Worm (Caenorhabditis elegans) whole organism, L2 larva: Measurements from ENCODE around the gene T14B1.1.

Experiments
- F13H6.1 ChIP-seq: sonication (generic microtip); optimal IDR thresholded peaks from 2 replicates; lab custom pipeline; 2016; ENCODE audit warnings: missing genetic modification characterization, missing compliant biosample characterization
- R02D3.7 ChIP-seq: fragments of 150-350 bp; optimal IDR thresholded peaks from 2 replicates; lab custom pipeline; 2014; ENCODE audit warnings: missing biosample characterization, missing genetic modification characterization
- Y55F3AM.14 ChIP-seq: fragments of 200-800 bp; sonication (Bioruptor generic); optimal IDR thresholded peaks from 2 replicates; lab custom pipeline; 2018; ENCODE audit warnings: mild to moderate bottlenecking, missing genetic modification characterization, missing compliant biosample characterization
- ZK546.5 ChIP-seq: sonication (generic microtip); optimal IDR thresholded peaks from 2 replicates; lab custom pipeline; 2017; ENCODE audit warnings: missing biosample characterization, missing genetic modification characterization
- alr-1 ChIP-seq: fragments of 150-350 bp; optimal IDR thresholded peaks from 2 replicates; lab custom pipeline; 2014; ENCODE audit warnings: missing biosample characterization, missing genetic modification characterization
- aly-2 ChIP-seq: fragments of 150-350 bp; optimal IDR thresholded peaks from 2 replicates; lab custom pipeline; 2014; ENCODE audit warnings: missing biosample characterization, missing genetic modification characterization
- ama-1 ChIP-seq: fragments of 150-350 bp; optimal IDR thresholded peaks from 2 replicates; lab custom pipeline; 2018; ENCODE audit warnings: inconsistent platforms
- blmp-1 ChIP-seq: sonication (generic microtip); optimal IDR thresholded peaks from 2 replicates; lab custom pipeline; 2017; ENCODE audit warnings: missing genetic modification characterization, mild to moderate bottlenecking, missing compliant biosample characterization, antibody characterized with exemption, moderate library complexity; ENCODE audit not compliant: insufficient read depth
- ceh-16 ChIP-seq: fragments of 150-350 bp; optimal IDR thresholded peaks from 2 replicates; lab custom pipeline; 2014; ENCODE audit warnings: missing biosample characterization, missing genetic modification characterization
- ceh-82 ChIP-seq: fragments of 150-350 bp; optimal IDR thresholded peaks from 2 replicates; lab custom pipeline; 2014; ENCODE audit warnings: missing biosample characterization, missing genetic modification characterization
- crh-2 ChIP-seq: sonication (generic microtip); optimal IDR thresholded peaks from 2 replicates; lab custom pipeline; 2017; ENCODE audit warnings: missing biosample characterization, missing genetic modification characterization
- egl-27 ChIP-seq: sonication (generic microtip); optimal IDR thresholded peaks from 3 replicates; lab custom pipeline; 2017; ENCODE audit warnings: missing biosample characterization, missing genetic modification reagents, missing genetic modification characterization
- elt-1 ChIP-seq: fragments of 150-350 bp; optimal IDR thresholded peaks from 2 replicates; lab custom pipeline; 2014; ENCODE audit warnings: missing biosample characterization, missing genetic modification characterization
- fos-1 ChIP-seq: fragments of 150-350 bp; optimal IDR thresholded peaks from 2 replicates; lab custom pipeline; 2014; ENCODE audit warnings: missing biosample characterization, missing genetic modification characterization
- gmeb-1 ChIP-seq: fragments of 150-350 bp; optimal IDR thresholded peaks from 2 replicates; lab custom pipeline; 2014; ENCODE audit warnings: missing biosample characterization, missing genetic modification characterization
- lin-11 ChIP-seq: fragments of 150-350 bp; sonication (generic microtip); optimal IDR thresholded peaks from 2 replicates; lab custom pipeline; 2014; ENCODE audit warnings: missing biosample characterization, missing genetic modification characterization, inconsistent platforms, mixed read lengths
- lin-39 ChIP-seq: fragments of 150-350 bp; optimal IDR thresholded peaks from 2 replicates; lab custom pipeline; 2014; ENCODE audit warnings: missing biosample characterization, missing genetic modification reagents, missing genetic modification characterization
- lsy-2 ChIP-seq, 2 experiments: fragments of 150-350 bp in 1 of 2; sonication (generic microtip) in 1 of 2; optimal IDR thresholded peaks; 2 replicates each; lab custom pipeline; 2014 to 2017; ENCODE audit warnings: missing biosample characterization in 2 of 2, missing genetic modification characterization in 2 of 2
- mab-5 ChIP-seq: fragments of 150-350 bp; optimal IDR thresholded peaks from 2 replicates; lab custom pipeline; 2014; ENCODE audit warnings: missing biosample characterization, missing genetic modification characterization
- mbf-1 ChIP-seq: sonication (generic microtip); optimal IDR thresholded peaks from 2 replicates; lab custom pipeline; 2017; ENCODE audit warnings: missing biosample characterization, missing genetic modification characterization
- nhr-11 ChIP-seq: fragments of 150-350 bp; optimal IDR thresholded peaks from 2 replicates; lab custom pipeline; 2014; ENCODE audit warnings: missing biosample characterization, missing genetic modification characterization
- nhr-12 ChIP-seq: fragments of 150-350 bp; optimal IDR thresholded peaks from 2 replicates; lab custom pipeline; 2014; ENCODE audit warnings: missing biosample characterization, missing genetic modification characterization
- nhr-129 ChIP-seq: fragments of 150-350 bp; optimal IDR thresholded peaks from 2 replicates; lab custom pipeline; 2014; ENCODE audit warnings: missing biosample characterization, missing genetic modification characterization
- nhr-21 ChIP-seq: fragments of 150-350 bp; optimal IDR thresholded peaks from 2 replicates; lab custom pipeline; 2014; ENCODE audit warnings: missing biosample characterization, missing genetic modification characterization
- nhr-23 ChIP-seq: fragments of 150-350 bp; optimal IDR thresholded peaks from 2 replicates; lab custom pipeline; 2014; ENCODE audit warnings: missing biosample characterization, missing genetic modification reagents, missing genetic modification characterization
- nhr-237 ChIP-seq: fragments of 150-350 bp; optimal IDR thresholded peaks from 2 replicates; lab custom pipeline; 2014; ENCODE audit warnings: missing biosample characterization, missing genetic modification characterization
- nhr-25 ChIP-seq: fragments of 150-350 bp; sonication (generic microtip); optimal IDR thresholded peaks from 3 replicates; lab custom pipeline; 2014; ENCODE audit warnings: missing biosample characterization, missing genetic modification characterization
- nhr-77 ChIP-seq: fragments of 150-350 bp; optimal IDR thresholded peaks from 2 replicates; lab custom pipeline; 2014; ENCODE audit warnings: missing biosample characterization, missing genetic modification characterization
- sem-4 ChIP-seq: fragments of 150-350 bp; optimal IDR thresholded peaks from 2 replicates; lab custom pipeline; 2014; ENCODE audit warnings: missing biosample characterization, missing genetic modification reagents, missing genetic modification characterization
- skn-1 ChIP-seq: sonication (generic microtip); optimal IDR thresholded peaks from 2 replicates; lab custom pipeline; 2017; ENCODE audit warnings: missing biosample characterization, missing genetic modification characterization
- sma-9 ChIP-seq, 2 experiments: fragments of 150-350 bp in 1 of 2; sonication (generic microtip) in 1 of 2; optimal IDR thresholded peaks; 2 replicates each; lab custom pipeline; 2014 to 2016; ENCODE audit warnings: missing genetic modification characterization in 2 of 2, mild to moderate bottlenecking in 1 of 2, missing biosample characterization in 1 of 2, missing compliant biosample characterization in 1 of 2, missing genetic modification reagents in 1 of 2, moderate library complexity in 1 of 2
- snpc-4 ChIP-seq: fragments of 150-350 bp; optimal IDR thresholded peaks from 2 replicates; lab custom pipeline; 2014; ENCODE audit warnings: missing biosample characterization, missing genetic modification characterization
- unc-39 ChIP-seq: fragments of 150-350 bp; optimal IDR thresholded peaks from 2 replicates; lab custom pipeline; 2014; ENCODE audit warnings: missing biosample characterization, missing genetic modification characterization
- unc-55 ChIP-seq: fragments of 150-350 bp; sonication (generic microtip); optimal IDR thresholded peaks from 3 replicates; lab custom pipeline; 2014; ENCODE audit warnings: missing biosample characterization, missing genetic modification reagents, missing genetic modification characterization
- unc-62 ChIP-seq: fragments of 150-350 bp; optimal IDR thresholded peaks from 2 replicates; lab custom pipeline; 2014; ENCODE audit warnings: missing biosample characterization, missing genetic modification reagents, missing genetic modification characterization
- zag-1 ChIP-seq: fragments of 150-350 bp; optimal IDR thresholded peaks from 2 replicates; lab custom pipeline; 2014; ENCODE audit warnings: missing biosample characterization, missing genetic modification characterization
- ztf-11 ChIP-seq: sonication (generic microtip); optimal IDR thresholded peaks from 2 replicates; lab custom pipeline; 2017; ENCODE audit warnings: missing biosample characterization, missing genetic modification characterization

The T14B1.1 gene

DNA sequence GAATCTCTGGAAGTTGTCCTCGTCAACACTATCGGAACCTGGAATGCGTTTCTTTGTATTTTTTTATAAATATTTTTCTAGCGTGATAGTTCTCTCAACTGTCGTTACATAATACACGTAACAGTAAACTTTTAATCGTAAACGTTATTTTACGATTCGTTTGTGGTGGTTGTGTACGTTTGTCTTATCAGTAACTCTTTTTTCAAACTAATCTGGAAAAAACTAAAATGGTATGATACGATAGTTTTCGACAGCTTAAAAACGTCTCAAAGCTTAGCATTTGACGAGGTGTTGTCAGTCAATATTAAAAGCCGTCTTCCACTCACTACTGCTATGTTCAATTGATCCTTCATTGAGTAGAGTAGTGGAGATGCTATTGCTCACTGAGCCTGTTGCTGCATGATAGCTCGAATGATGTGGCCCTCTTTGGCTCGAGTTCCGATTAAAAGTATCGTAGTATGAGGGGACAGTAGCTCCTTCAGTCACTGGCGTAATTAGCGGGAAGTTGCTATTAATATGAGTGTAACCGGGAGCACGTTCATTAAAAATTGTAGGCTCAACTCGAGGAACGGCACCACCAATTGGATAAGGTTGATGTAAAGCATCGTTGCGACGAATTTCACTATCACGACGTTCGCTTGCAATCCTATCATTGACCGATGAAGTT, 8.4 kb upstream of the T14B1.1 start:
- TF ChIP-seq sem-4 (tag; lab: Kevin White, UChicago) (no peak), unc-39 (tag; lab: Kevin White, UChicago) (no peak), zag-1 (tag; lab: Kevin White, UChicago) (no peak), blmp-1 (no peak), sma-9 (GFP tag; optimal IDR thresholded peaks at IDR 0.05; lab: Kevin White, UChicago) (no peak), sma-9 (tag; optimal IDR thresholded peaks at IDR 0.05; lab: Kevin White, UChicago) (no peak), gmeb-1 (tag; lab: Kevin White, UChicago) (no peak), nhr-129 (tag; lab: Kevin White, UChicago) (no peak), alr-1 (tag; lab: Kevin White, UChicago) (no peak), fos-1 (tag; lab: Kevin White, UChicago) (no peak), unc-62 (GFP tag; lab: Kevin White, UChicago) (no peak), ztf-11 (no peak), mab-5 (tag; lab: Kevin White, UChicago) (no peak), unc-55 (no peak), F13H6.1 (no peak), mbf-1 (no peak), nhr-25 (no peak)

DNA sequence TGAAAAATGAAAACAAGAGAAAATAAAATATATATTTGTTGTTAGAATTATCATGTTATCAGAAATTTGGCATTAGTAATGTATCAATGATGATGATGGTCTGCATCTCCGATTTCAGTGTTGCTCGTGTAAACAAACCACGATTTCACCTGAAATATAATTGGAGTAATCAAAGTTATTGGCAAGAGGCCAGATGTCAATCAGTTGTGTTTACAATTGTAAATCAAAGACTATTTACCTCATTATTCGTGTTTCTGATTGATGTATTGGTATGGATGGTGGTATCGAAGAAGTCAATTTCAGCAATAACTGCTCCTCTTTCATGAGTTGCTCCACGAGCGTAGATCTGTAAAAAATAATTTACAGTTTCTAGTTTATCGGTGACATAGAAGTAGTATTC, 7.5 kb upstream of the T14B1.1 start:
- TF ChIP-seq fos-1 (tag; lab: Kevin White, UChicago) (no peak), crh-2 (tag; lab: Kevin White, UChicago) (no peak), lsy-2 (tag; optimal IDR thresholded peaks at IDR 0.05; lab: Kevin White, UChicago) (no peak), sem-4 (tag; lab: Kevin White, UChicago) (no peak), nhr-25 (no peak), lin-39 (tag; lab: Kevin White, UChicago) (no peak), elt-1 (tag; lab: Kevin White, UChicago) (no peak), nhr-12 (tag; lab: Kevin White, UChicago) (no peak), egl-27 (tag; lab: Kevin White, UChicago) (no peak), ceh-16 (tag; lab: Kevin White, UChicago) (no peak), nhr-21 (tag; lab: Kevin White, UChicago) (no peak), mab-5 (tag; lab: Kevin White, UChicago) (no peak), snpc-4 (tag; lab: Kevin White, UChicago) (no peak), lin-11 (no peak), R02D3.7 (tag; lab: Kevin White, UChicago) (no peak)

DNA sequence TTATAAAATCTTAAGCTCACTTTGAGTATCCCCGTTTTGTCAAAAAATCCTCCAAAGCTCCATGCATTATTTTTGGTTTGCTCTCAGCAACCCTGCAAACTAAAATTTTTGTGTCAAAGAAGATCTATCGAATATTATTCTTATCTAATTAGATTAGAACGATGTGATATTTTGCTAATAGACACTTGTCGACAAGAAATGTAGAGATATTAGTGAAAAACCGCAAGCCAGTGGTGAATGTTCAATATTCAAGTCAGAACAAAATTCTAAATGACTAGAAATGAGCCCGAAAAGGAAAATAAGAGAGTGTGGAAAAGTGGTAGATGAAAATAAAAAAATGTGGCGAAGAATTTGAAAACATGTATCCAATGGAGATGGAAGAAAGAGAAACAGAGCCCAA, 6.3 kb upstream of the T14B1.1 start, which contains the start of gene C43C3.4:
Gene C43C3.4, minus strand, starts transcription at position 101 of the 400 bp plus-strand sequence.
- TF ChIP-seq crh-2 (tag; lab: Kevin White, UChicago): no peak
- TF ChIP-seq nhr-11 (tag; lab: Kevin White, UChicago): no peak
- TF ChIP-seq Y55F3AM.14 (GFP tag; lab: Kevin White, UChicago): no peak
- TF ChIP-seq skn-1 (tag; lab: Kevin White, UChicago): no peak
- no peak for TF ChIP-seq unc-55
- no peak for TF ChIP-seq F13H6.1
- TF ChIP-seq nhr-23 (tag; lab: Kevin White, UChicago): no peak
- TF ChIP-seq gmeb-1 (tag; lab: Kevin White, UChicago): no peak
- TF ChIP-seq nhr-25: no peak
- TF ChIP-seq ZK546.5 (tag; lab: Kevin White, UChicago): no peak
- TF ChIP-seq ama-1 (lab: Kevin White, UChicago): no peak
- no peak for TF ChIP-seq unc-39 (tag; lab: Kevin White, UChicago)
- TF ChIP-seq sem-4 (tag; lab: Kevin White, UChicago): no peak
- no peak for TF ChIP-seq ceh-82 (tag; lab: Kevin White, UChicago)
- TF ChIP-seq lin-39 (tag; lab: Kevin White, UChicago): no peak
- no peak for TF ChIP-seq nhr-77 (tag; lab: Kevin White, UChicago)
- TF ChIP-seq alr-1 (tag; lab: Kevin White, UChicago): no peak
- no peak for TF ChIP-seq nhr-237 (tag; lab: Kevin White, UChicago)
- no peak for TF ChIP-seq sma-9 (GFP tag; optimal IDR thresholded peaks at IDR 0.05; lab: Kevin White, UChicago)
- no peak for TF ChIP-seq sma-9 (tag; optimal IDR thresholded peaks at IDR 0.05; lab: Kevin White, UChicago)
- no peak for TF ChIP-seq aly-2 (tag; lab: Kevin White, UChicago)
